Fruit fly (Drosophila melanogaster) whole organism, adult: ENCODE measurements around the gene CG46307.

Source experiments
- CG11617 ChIP-seq: fragments of 200-800 bp; sonication (Bioruptor generic); optimal IDR thresholded peaks from 2 replicates; lab custom pipeline; 2017; ENCODE audit warnings: mild to moderate bottlenecking, missing biosample characterization, missing genetic modification reagents, missing genetic modification characterization
- CG12768 ChIP-seq: fragments of 200-800 bp; sonication (Bioruptor generic); optimal IDR thresholded peaks from 2 replicates; lab custom pipeline; 2017; ENCODE audit warnings: missing biosample characterization, missing genetic modification characterization, mild to moderate bottlenecking, moderate library complexity, missing genetic modification reagents
- CG14711 ChIP-seq: fragments of 200-800 bp; sonication (Bioruptor generic); optimal IDR thresholded peaks from 2 replicates; lab custom pipeline; 2018; ENCODE audit warnings: missing biosample characterization, mild to moderate bottlenecking, missing genetic modification characterization, moderate library complexity
- CG1620 ChIP-seq: fragments of 200-800 bp; sonication (Bioruptor generic); optimal IDR thresholded peaks from 2 replicates; lab custom pipeline; 2016; ENCODE audit warnings: missing biosample characterization, missing genetic modification characterization
- CG33017 ChIP-seq: fragments of 200-800 bp; sonication (Bioruptor generic); optimal IDR thresholded peaks from 2 replicates; lab custom pipeline; 2018; ENCODE audit warnings: missing biosample characterization, mild to moderate bottlenecking, missing genetic modification characterization, moderate library complexity
- CG7101 ChIP-seq: fragments of 200-800 bp; sonication (Bioruptor generic); optimal IDR thresholded peaks from 2 replicates; lab custom pipeline; 2018; ENCODE audit warnings: missing biosample characterization, mild to moderate bottlenecking, missing genetic modification characterization, moderate library complexity
- Clk ChIP-seq: fragments of 200-800 bp; sonication (Bioruptor generic); optimal IDR thresholded peaks from 2 replicates; lab custom pipeline; 2017; ENCODE audit warnings: missing biosample characterization, missing genetic modification characterization
- Crg-1 ChIP-seq: fragments of 200-800 bp; sonication (Bioruptor generic); optimal IDR thresholded peaks from 2 replicates; lab custom pipeline; 2016; ENCODE audit warnings: missing biosample characterization, missing genetic modification characterization
- Mnt ChIP-seq: fragments of 200-800 bp; sonication (Bioruptor generic); optimal IDR thresholded peaks from 2 replicates; lab custom pipeline; 2016; ENCODE audit warnings: missing biosample characterization, mild to moderate bottlenecking, missing genetic modification characterization
- cnc ChIP-seq, 2 experiments: fragments of >200 bp; optimal IDR thresholded peaks; 2 replicates each; lab custom pipeline; 2017
- tj ChIP-seq: fragments of 200-800 bp; sonication (Bioruptor generic); optimal IDR thresholded peaks from 3 replicates; lab custom pipeline; 2017; ENCODE audit warnings: missing biosample characterization, mild to moderate bottlenecking, missing genetic modification characterization, moderate library complexity
- toe ChIP-seq: fragments of 200-800 bp; sonication (Bioruptor generic); optimal IDR thresholded peaks from 2 replicates; lab custom pipeline; 2016; ENCODE audit warnings: missing biosample characterization, missing genetic modification characterization

dm6 chr2L:21179217-21179520 is 74.8 kb downstream of the CG46307 start:
- TF ChIP-seq Crg-1 (GFP tag; lab: Kevin White, UChicago) (no peak), Clk (GFP tag; lab: Kevin White, UChicago) (no peak), toe (GFP tag; lab: Kevin White, UChicago) (no peak), CG11617 (GFP tag; lab: Kevin White, UChicago) (no peak), CG14711 (no peak), CG33017 (tag; lab: Kevin White, UChicago) (no peak), CG7101 (tag; lab: Kevin White, UChicago) (no peak), CG12768 (no peak), Mnt (GFP tag; lab: Kevin White, UChicago) (no peak), CG1620 (GFP tag; lab: Kevin White, UChicago) (no peak), tj (GFP tag; lab: Kevin White, UChicago) (no peak), cnc (optimal IDR thresholded peaks at IDR 0.05; lab: Kevin White, UChicago) (no peak)
